Worm (Caenorhabditis elegans): ENCODE results near the gene grl-12.

The grl-12 gene

DNA sequence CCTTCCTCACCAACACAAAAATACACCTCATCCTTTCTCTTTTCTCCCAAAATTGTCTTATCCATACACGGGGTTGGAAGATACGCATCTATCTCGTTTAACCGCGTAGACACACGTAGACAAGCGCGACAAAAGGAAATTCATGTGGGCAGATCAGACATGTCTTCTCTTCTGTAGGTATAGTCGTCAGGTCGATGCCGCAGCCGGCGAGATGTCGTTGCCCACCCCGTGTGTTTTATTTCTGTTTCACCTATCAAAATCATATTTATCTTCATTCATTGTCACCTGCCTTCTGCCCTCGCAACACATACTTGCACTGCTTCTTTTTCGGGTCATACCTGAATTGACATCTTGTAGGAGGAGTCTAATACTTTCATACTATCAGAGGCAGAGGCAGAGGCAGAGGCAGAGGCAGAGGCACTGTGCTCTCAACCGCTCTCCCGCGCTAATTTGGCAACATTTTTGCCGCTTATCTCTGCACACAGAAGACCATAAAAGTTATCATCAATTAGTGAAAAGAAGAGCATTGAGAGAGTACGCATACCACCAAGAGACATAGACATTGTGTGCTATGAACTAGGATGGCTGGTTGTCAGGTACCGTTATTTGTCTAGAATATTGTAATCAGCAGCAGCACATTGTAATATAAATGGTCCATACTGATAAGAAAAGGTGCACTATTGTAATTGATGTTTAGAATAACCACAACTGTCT lies 24.6 kb upstream of the grl-12 start (continued):
- TF ChIP-seq ces-1 (GFP tag; optimal IDR thresholded peaks at IDR 0.05) (no peak), xbp-1 (tag; optimal IDR thresholded peaks at IDR 0.05) (no peak), nhr-47 (tag; optimal IDR thresholded peaks at IDR 0.05) (no peak), hlh-4 (tag; optimal IDR thresholded peaks at IDR 0.05) (no peak), nhr-20 (tag; optimal IDR thresholded peaks at IDR 0.05) (peak; percentile 51), F16B12.6 (tag; optimal IDR thresholded peaks at IDR 0.05) (no peak), alr-1 (tag; optimal IDR thresholded peaks at IDR 0.05; ENCODE audit: borderline replicate concordance) (no peak), aly-2 (tag; optimal IDR thresholded peaks at IDR 0.05) (no peak), elt-3 (tag; optimal IDR thresholded peaks at IDR 0.05) (peak in 3 of 6 experiments; percentile 24 to 61 (median 25)), zip-4 (GFP tag; optimal IDR thresholded peaks at IDR 0.05) (no peak), skn-1 (tag; optimal IDR thresholded peaks at IDR 0.05) (no peak), sox-4 (tag; optimal IDR thresholded peaks at IDR 0.05) (no peak), hpl-2 (GFP tag; optimal IDR thresholded peaks at IDR 0.05) (no peak), unc-30 (tag; optimal IDR thresholded peaks at IDR 0.05) (no peak), sup-37 (GFP tag; optimal IDR thresholded peaks at IDR 0.05) (no peak), C34B4.2 (tag; optimal IDR thresholded peaks at IDR 0.05) (no peak), elt-2 (tag; optimal IDR thresholded peaks at IDR 0.05) (peak; percentile 91), ztf-11 (tag; optimal IDR thresholded peaks at IDR 0.05) (no peak), nhr-28 (tag; optimal IDR thresholded peaks at IDR 0.05) (no peak), irx-1 (tag; optimal IDR thresholded peaks at IDR 0.05) (peak; percentile 66), nhr-71 (tag; optimal IDR thresholded peaks at IDR 0.05) (peak; percentile 40), ceh-88 (GFP tag; IDR thresholded peaks at IDR 0.05) (no peak), lin-14 (GFP tag; optimal IDR thresholded peaks at IDR 0.05) (peak; percentile 67), jun-1 (tag; optimal IDR thresholded peaks at IDR 0.05) (peak; percentile 23), dpl-1 (GFP tag; optimal IDR thresholded peaks at IDR 0.05) (no peak), pax-3 (tag; optimal IDR thresholded peaks at IDR 0.05) (no peak), unc-62 (GFP tag; optimal IDR thresholded peaks at IDR 0.05) (no peak), nhr-84 (tag; optimal IDR thresholded peaks at IDR 0.05) (no peak), nhr-11 (tag; optimal IDR thresholded peaks at IDR 0.05) (no peak), grh-1 (GFP tag; IDR thresholded peaks at IDR 0.05) (no peak), fkh-10 (GFP tag; optimal IDR thresholded peaks at IDR 0.05) (no peak), zag-1 (tag; optimal IDR thresholded peaks at IDR 0.05) (no peak), unc-130 (tag; optimal IDR thresholded peaks at IDR 0.05) (peak; percentile 11), fkh-4 (tag; optimal IDR thresholded peaks at IDR 0.05; ENCODE audit: borderline replicate concordance) (no peak), hlh-17 (GFP tag; optimal IDR thresholded peaks at IDR 0.05; ENCODE audit: borderline replicate concordance) (no peak), C04F5.9 (tag; optimal IDR thresholded peaks at IDR 0.05) (no peak), Y116A8C.19 (tag; optimal IDR thresholded peaks at IDR 0.05; ENCODE audit: borderline replicate concordance) (no peak), ama-1 (optimal IDR thresholded peaks at IDR 0.05) (no peak), fos-1 (tag; optimal IDR thresholded peaks at IDR 0.05) (no peak)

DNA sequence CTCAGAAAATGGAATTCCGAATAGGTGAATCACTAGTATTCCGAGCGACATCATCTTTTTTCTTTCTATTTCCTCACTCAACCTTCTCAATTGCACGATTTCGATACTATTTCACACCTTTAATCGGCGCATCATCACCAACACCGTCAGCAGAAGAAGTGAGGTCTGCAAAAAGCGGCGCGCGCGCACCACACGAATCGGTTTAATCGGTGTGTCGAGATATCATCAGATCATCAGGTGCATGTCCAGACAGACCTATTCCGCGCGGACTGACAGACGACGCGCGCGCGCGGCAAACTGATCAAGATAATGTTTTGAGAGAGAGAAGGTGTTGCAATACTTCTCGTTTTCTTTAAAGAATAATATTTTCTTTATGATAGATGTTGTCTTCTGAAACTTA lies 23.7 kb upstream of the grl-12 start:
- TF ChIP-seq elt-2 (tag; optimal IDR thresholded peaks at IDR 0.05) (no peak), blmp-1 (tag; optimal IDR thresholded peaks at IDR 0.05) (peak; percentile 73), xbp-1 (tag; optimal IDR thresholded peaks at IDR 0.05) (no peak), unc-62 (GFP tag; optimal IDR thresholded peaks at IDR 0.05) (no peak), alr-1 (tag; optimal IDR thresholded peaks at IDR 0.05; ENCODE audit: borderline replicate concordance) (no peak), elt-3 (tag; optimal IDR thresholded peaks at IDR 0.05) (no peak), rnt-1 (tag; optimal IDR thresholded peaks at IDR 0.05) (peak; percentile 22), unc-130 (tag; optimal IDR thresholded peaks at IDR 0.05) (no peak), hpl-2 (GFP tag; optimal IDR thresholded peaks at IDR 0.05) (no peak), egl-27 (tag; optimal IDR thresholded peaks at IDR 0.05) (no peak), snu-23 (GFP tag; optimal IDR thresholded peaks at IDR 0.05) (no peak), nhr-28 (tag; optimal IDR thresholded peaks at IDR 0.05) (no peak), fkh-10 (GFP tag; optimal IDR thresholded peaks at IDR 0.05) (no peak), fos-1 (tag; optimal IDR thresholded peaks at IDR 0.05) (no peak), lin-35 (GFP tag; optimal IDR thresholded peaks at IDR 0.05) (no peak), unc-98 (GFP tag; IDR thresholded peaks at IDR 0.05) (no peak), nhr-71 (tag; optimal IDR thresholded peaks at IDR 0.05) (peak; percentile 1), sptf-1 (tag; optimal IDR thresholded peaks at IDR 0.05) (no peak), fkh-8 (tag; optimal IDR thresholded peaks at IDR 0.05) (no peak), C34B4.2 (tag; optimal IDR thresholded peaks at IDR 0.05) (no peak), ztf-11 (tag; optimal IDR thresholded peaks at IDR 0.05) (no peak), nhr-77 (tag; optimal IDR thresholded peaks at IDR 0.05) (no peak), fkh-4 (tag; optimal IDR thresholded peaks at IDR 0.05; ENCODE audit: borderline replicate concordance) (no peak), C16A3.4 (tag; optimal IDR thresholded peaks at IDR 0.05) (no peak), nhr-20 (tag; optimal IDR thresholded peaks at IDR 0.05) (no peak), aha-1 (tag; optimal IDR thresholded peaks at IDR 0.05) (no peak)
